Fruit fly (Drosophila melanogaster) whole organism, embryonic: ENCODE data around the gene dgt6.
A peak's percentile ranks its signal among the peaks of the same experiment; 100 is the strongest.

Experiments used
- ATbp ChIP-seq: fragments of 200-800 bp; sonication (Bioruptor generic); optimal IDR thresholded peaks from 2 replicates; lab custom pipeline; 2017; ENCODE audit warnings: missing biosample characterization, mild to moderate bottlenecking, missing genetic modification characterization, missing genetic modification reagents
- Ada2b ChIP-seq: fragments of 200-800 bp; sonication (Bioruptor generic); IDR thresholded peaks from 2 replicates; pipeline ENCODE4 v1.3.6; 2022; ENCODE audit warnings: missing biosample characterization, missing genetic modification characterization
- Blimp-1 ChIP-seq: fragments of 200-800 bp; sonication (Bioruptor generic); optimal IDR thresholded peaks from 3 replicates; lab custom pipeline; 2018; ENCODE audit warnings: missing biosample characterization, missing genetic modification characterization, mild to moderate bottlenecking, moderate library complexity, missing genetic modification reagents
- CG12104 ChIP-seq: fragments of 200-800 bp; sonication (Bioruptor generic); optimal IDR thresholded peaks from 3 replicates; lab custom pipeline; 2016; ENCODE audit warnings: missing biosample characterization, missing genetic modification characterization
- CG12769 ChIP-seq: fragments of 200-800 bp; sonication (Bioruptor generic); optimal IDR thresholded peaks from 2 replicates; lab custom pipeline; 2019; ENCODE audit warnings: missing biosample characterization, mild to moderate bottlenecking, missing genetic modification characterization, moderate library complexity
- CG14710 ChIP-seq: fragments of 200-800 bp; sonication (Bioruptor generic); optimal IDR thresholded peaks from 3 replicates; lab custom pipeline; 2019; ENCODE audit warnings: missing biosample characterization, mild to moderate bottlenecking, missing genetic modification characterization, moderate library complexity
- CG1603 ChIP-seq: fragments of 200-800 bp; sonication (Bioruptor generic); optimal IDR thresholded peaks from 2 replicates; lab custom pipeline; 2019; ENCODE audit warnings: missing biosample characterization, mild to moderate bottlenecking, missing genetic modification characterization, moderate library complexity
- CG17802 ChIP-seq: fragments of 200-800 bp; sonication (Bioruptor generic); optimal IDR thresholded peaks from 2 replicates; lab custom pipeline; 2018; ENCODE audit warnings: missing biosample characterization, mild to moderate bottlenecking, missing genetic modification characterization, moderate library complexity
- CG17912 ChIP-seq: fragments of 200-800 bp; sonication (Bioruptor generic); optimal IDR thresholded peaks from 2 replicates; lab custom pipeline; 2018; ENCODE audit warnings: missing biosample characterization, mild to moderate bottlenecking, missing genetic modification characterization
- CG18619 ChIP-seq: fragments of 200-800 bp; sonication (Bioruptor generic); optimal IDR thresholded peaks from 3 replicates; lab custom pipeline; 2017; ENCODE audit warnings: missing biosample characterization, mild to moderate bottlenecking, missing genetic modification characterization
- CG7987 ChIP-seq: fragments of 200-800 bp; sonication (Bioruptor generic); optimal IDR thresholded peaks from 2 replicates; lab custom pipeline; 2018; ENCODE audit warnings: missing biosample characterization, mild to moderate bottlenecking, missing genetic modification characterization, moderate library complexity
- CG8944 ChIP-seq: fragments of 200-800 bp; sonication (Bioruptor generic); optimal IDR thresholded peaks from 3 replicates; lab custom pipeline; 2016; ENCODE audit warnings: missing biosample characterization, missing genetic modification characterization
- CG9215 ChIP-seq: fragments of 200-800 bp; sonication (Bioruptor generic); IDR thresholded peaks from 2 replicates; pipeline ENCODE4 v1.3.6; 2022; ENCODE audit warnings: missing biosample characterization, missing genetic modification characterization
- CG9437 ChIP-seq: fragments of 200-800 bp; sonication (Bioruptor generic); optimal IDR thresholded peaks from 2 replicates; lab custom pipeline; 2018; ENCODE audit warnings: missing biosample characterization, mild to moderate bottlenecking, missing genetic modification characterization
- Chrac-16 ChIP-seq: fragments of 200-800 bp; sonication (Bioruptor generic); optimal IDR thresholded peaks from 3 replicates; lab custom pipeline; 2016; ENCODE audit warnings: missing biosample characterization, missing genetic modification characterization
- D ChIP-seq, 2 experiments: fragments of 200-800 bp in 1 of 2; fragments of >200 bp in 1 of 2; sonication (Bioruptor generic) in 1 of 2; optimal IDR thresholded peaks; 2 replicates in 1 of 2; 3 replicates in 1 of 2; lab custom pipeline; 2017; ENCODE audit warnings: mild to moderate bottlenecking in 1 of 2, missing biosample characterization in 1 of 2, missing genetic modification characterization in 1 of 2, missing genetic modification reagents in 1 of 2
- E2f2 ChIP-seq: fragments of 200-800 bp; sonication (Bioruptor generic); IDR thresholded peaks from 2 replicates; pipeline ENCODE4 v1.3.6; 2022; ENCODE audit warnings: missing biosample characterization, missing genetic modification characterization
- Fer3 ChIP-seq: fragments of 200-800 bp; sonication (Bioruptor generic); optimal IDR thresholded peaks from 2 replicates; lab custom pipeline; 2018; ENCODE audit warnings: missing biosample characterization, mild to moderate bottlenecking, missing genetic modification characterization, moderate library complexity
- H15 ChIP-seq: fragments of 200-800 bp; sonication (Bioruptor generic); IDR thresholded peaks from 3 replicates; pipeline ENCODE4 v1.3.6; 2022; ENCODE audit warnings: missing biosample characterization, missing genetic modification characterization
- Hand ChIP-seq: fragments of 200-800 bp; sonication (Bioruptor generic); optimal IDR thresholded peaks from 2 replicates; lab custom pipeline; 2017; ENCODE audit warnings: mild to moderate bottlenecking, missing biosample characterization, missing genetic modification reagents, missing genetic modification characterization
- Hmr ChIP-seq: fragments of 200-800 bp; sonication (Bioruptor generic); optimal IDR thresholded peaks from 3 replicates; lab custom pipeline; 2017; ENCODE audit warnings: mild to moderate bottlenecking, missing biosample characterization, missing genetic modification reagents, missing genetic modification characterization
- Hmx ChIP-seq: fragments of 200-800 bp; sonication (Bioruptor generic); optimal IDR thresholded peaks from 2 replicates; lab custom pipeline; 2016; ENCODE audit warnings: missing biosample characterization, missing genetic modification characterization
- Hr51 ChIP-seq, 2 experiments: fragments of 200-800 bp; sonication (Bioruptor generic); optimal IDR thresholded peaks; 2 replicates in 1 of 2; 3 replicates in 1 of 2; lab custom pipeline; 2016 to 2018; ENCODE audit warnings: missing biosample characterization in 2 of 2, missing genetic modification characterization in 2 of 2, mild to moderate bottlenecking in 1 of 2, moderate library complexity in 1 of 2
- Lhr ChIP-seq: fragments of 200-800 bp; sonication (Bioruptor generic); optimal IDR thresholded peaks from 3 replicates; lab custom pipeline; 2017; ENCODE audit warnings: mild to moderate bottlenecking, missing biosample characterization, missing genetic modification reagents, missing genetic modification characterization
- MTF-1 ChIP-seq: fragments of 200-800 bp; sonication (Bioruptor generic); optimal IDR thresholded peaks from 2 replicates; lab custom pipeline; 2018; ENCODE audit warnings: missing biosample characterization, mild to moderate bottlenecking, missing genetic modification characterization, borderline replicate concordance
- NC2β ChIP-seq: fragments of 200-800 bp; sonication (Bioruptor generic); optimal IDR thresholded peaks from 2 replicates; lab custom pipeline; 2016; ENCODE audit warnings: missing biosample characterization, missing genetic modification characterization
- Scr ChIP-seq: fragments of 200-800 bp; sonication (Bioruptor generic); IDR thresholded peaks from 2 replicates; pipeline ENCODE4 v1.3.6; 2022; ENCODE audit warnings: missing biosample characterization, missing genetic modification characterization; ENCODE audit not compliant: partially characterized antibody
- Sox102F ChIP-seq: fragments of 200-800 bp; sonication (Bioruptor generic); optimal IDR thresholded peaks from 2 replicates; lab custom pipeline; 2018; ENCODE audit warnings: missing biosample characterization, mild to moderate bottlenecking, missing genetic modification characterization, moderate library complexity
- Usf ChIP-seq: fragments of 200-800 bp; sonication (Bioruptor generic); optimal IDR thresholded peaks from 2 replicates; lab custom pipeline; 2017; ENCODE audit warnings: missing genotype, missing biosample characterization, missing genetic modification characterization
- amos ChIP-seq: fragments of 200-800 bp; sonication (Bioruptor generic); IDR thresholded peaks from 2 replicates; pipeline ENCODE4 v1.3.6; 2022; ENCODE audit warnings: missing biosample characterization, missing genetic modification characterization; ENCODE audit not compliant: partially characterized antibody
- bsh ChIP-seq, 2 experiments: fragments of 200-800 bp; sonication (Bioruptor generic); optimal IDR thresholded peaks; 2 replicates each; lab custom pipeline; 2017 to 2018; ENCODE audit warnings: mild to moderate bottlenecking in 2 of 2, missing biosample characterization in 2 of 2, missing genetic modification characterization in 2 of 2, moderate library complexity in 1 of 2
- cg ChIP-seq: fragments of 200-800 bp; sonication (Bioruptor generic); optimal IDR thresholded peaks from 3 replicates; lab custom pipeline; 2019; ENCODE audit warnings: missing biosample characterization, mild to moderate bottlenecking, missing genetic modification characterization, moderate library complexity
- corto ChIP-seq: fragments of 200-800 bp; sonication (Bioruptor generic); optimal IDR thresholded peaks from 2 replicates; lab custom pipeline; 2016; ENCODE audit warnings: missing biosample characterization, mild to moderate bottlenecking, missing genetic modification characterization, moderate library complexity
- dimm ChIP-seq: fragments of 200-800 bp; sonication (Bioruptor generic); IDR thresholded peaks from 2 replicates; pipeline ENCODE4 v1.3.6; 2022; ENCODE audit warnings: missing biosample characterization, missing genetic modification characterization
- eve ChIP-seq, 2 experiments: fragments of >200 bp; optimal IDR thresholded peaks; 2 replicates each; lab custom pipeline; 2017; ENCODE audit warnings: missing biosample characterization in 2 of 2, missing genetic modification characterization in 2 of 2
- fd64A ChIP-seq: fragments of 200-800 bp; sonication (Bioruptor generic); optimal IDR thresholded peaks from 3 replicates; lab custom pipeline; 2018; ENCODE audit warnings: missing biosample characterization, mild to moderate bottlenecking, missing genetic modification characterization
- hbn ChIP-seq: fragments of 200-800 bp; sonication (Bioruptor generic); IDR thresholded peaks from 2 replicates; pipeline ENCODE4 v1.3.6; 2022; ENCODE audit warnings: missing biosample characterization, missing genetic modification characterization; ENCODE audit not compliant: partially characterized antibody
- klu ChIP-seq: fragments of 200-800 bp; sonication (Bioruptor generic); IDR thresholded peaks from 2 replicates; pipeline ENCODE4 v1.3.6; 2022; ENCODE audit warnings: missing biosample characterization, missing genetic modification characterization
- luna ChIP-seq: fragments of 200-800 bp; sonication (Bioruptor generic); optimal IDR thresholded peaks from 2 replicates; lab custom pipeline; 2016; ENCODE audit warnings: missing biosample characterization, missing genetic modification characterization
- maf-S ChIP-seq: fragments of 200-800 bp; sonication (Bioruptor generic); optimal IDR thresholded peaks from 2 replicates; lab custom pipeline; 2016; ENCODE audit warnings: missing biosample characterization, missing genetic modification characterization
- mld ChIP-seq: fragments of 200-800 bp; sonication (Bioruptor generic); IDR thresholded peaks from 3 replicates; pipeline ENCODE4 v1.3.6; 2022; ENCODE audit warnings: missing biosample characterization, missing genetic modification characterization; ENCODE audit not compliant: partially characterized antibody
- nau ChIP-seq: fragments of 200-800 bp; sonication (Bioruptor generic); optimal IDR thresholded peaks from 3 replicates; lab custom pipeline; 2017; ENCODE audit warnings: missing biosample characterization, mild to moderate bottlenecking, missing genetic modification characterization, missing genetic modification reagents
- repo ChIP-seq: fragments of 200-800 bp; sonication (Bioruptor generic); optimal IDR thresholded peaks from 2 replicates; lab custom pipeline; 2016; ENCODE audit warnings: missing biosample characterization, missing genetic modification characterization
- sens ChIP-seq: fragments of 200-800 bp; sonication (Bioruptor generic); peaks from one replicate; lab custom pipeline; 2016; ENCODE audit warnings: missing biosample characterization, missing genetic modification characterization
- tgo ChIP-seq: fragments of 200-800 bp; sonication (Bioruptor generic); IDR thresholded peaks from 3 replicates; pipeline ENCODE4 v1.3.6; 2022; ENCODE audit warnings: missing biosample characterization, missing genetic modification characterization
- tx ChIP-seq: fragments of 200-800 bp; sonication (Bioruptor generic); optimal IDR thresholded peaks from 2 replicates; lab custom pipeline; 2016; ENCODE audit warnings: missing biosample characterization, missing genetic modification characterization
- vnd ChIP-seq: fragments of 200-800 bp; sonication (Bioruptor generic); IDR thresholded peaks from 3 replicates; pipeline ENCODE4 v1.3.6; 2022; ENCODE audit warnings: missing biosample characterization, missing genetic modification characterization; ENCODE audit not compliant: partially characterized antibody
- wdn ChIP-seq: fragments of 200-800 bp; sonication (Bioruptor generic); IDR thresholded peaks from 2 replicates; pipeline ENCODE4 v1.3.6; 2022; ENCODE audit warnings: missing biosample characterization, missing genetic modification characterization
- yki ChIP-seq: fragments of >200 bp; optimal IDR thresholded peaks from 3 replicates; lab custom pipeline; 2018

Gene dgt6

DNA sequence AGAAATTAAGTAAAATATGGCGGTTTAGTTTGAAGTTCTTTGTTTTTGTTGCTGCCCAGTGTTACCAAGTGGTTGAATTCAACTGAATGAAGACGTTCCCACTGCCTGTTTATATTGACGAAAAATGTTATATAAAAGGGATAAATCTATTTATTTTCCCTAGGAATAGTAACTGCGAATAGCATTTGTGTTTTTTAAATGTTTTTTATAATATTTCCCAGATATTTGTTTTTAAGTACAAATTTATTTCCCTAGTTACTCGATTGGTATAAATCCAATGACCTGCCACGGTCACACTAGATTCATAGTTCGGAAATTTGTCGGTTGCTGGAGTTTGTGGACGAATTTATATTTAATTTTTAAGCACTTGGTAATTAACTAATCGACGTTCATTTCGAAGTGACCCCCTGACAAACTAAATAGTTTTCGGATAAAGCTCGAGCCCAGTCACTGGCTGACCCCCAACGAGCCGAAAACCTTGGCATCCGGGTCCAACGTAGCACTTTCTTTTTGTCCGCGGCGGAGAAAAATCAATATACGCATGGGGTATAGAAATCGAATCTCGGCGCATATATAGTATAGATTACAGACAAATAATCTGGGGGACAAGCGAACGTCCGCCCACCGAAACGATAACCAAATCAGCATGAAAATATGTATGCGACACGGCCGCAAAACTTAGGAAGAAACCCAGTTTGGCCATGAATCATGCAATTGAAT lies at the start of gene dgt6, which contains the start of gene Vha100-1:
Gene dgt6, minus strand, starts transcription at position 71 of the 720 bp plus-strand sequence.
Gene Vha100-1, plus strand, starts transcription at position 292 of the 720 bp plus-strand sequence.
- TF ChIP-seq tx (GFP tag; lab: Kevin White, UChicago) = no peak
- TF ChIP-seq Hand (GFP tag; lab: Kevin White, UChicago) = no peak
- TF ChIP-seq fd64A (GFP tag; lab: Kevin White, UChicago) = no peak
- peak; percentile 38 for TF ChIP-seq Lhr (GFP tag; lab: Kevin White, UChicago)
- TF ChIP-seq D (optimal IDR thresholded peaks at IDR 0.05; lab: Kevin White, UChicago) = no peak
- TF ChIP-seq D (GFP tag; optimal IDR thresholded peaks at IDR 0.05; lab: Kevin White, UChicago) = no peak
- no peak for TF ChIP-seq CG1603
- TF ChIP-seq sens (GFP tag; lab: Kevin White, UChicago) = peak; percentile 74
- TF ChIP-seq Ada2b (GFP tag; lab: Robert Waterston, UW) = no peak
- TF ChIP-seq ATbp = no peak
- TF ChIP-seq CG7987 (GFP tag; lab: Kevin White, UChicago) = no peak
- TF ChIP-seq hbn (GFP tag; lab: Robert Waterston, UW) = no peak
- TF ChIP-seq bsh (GFP tag; optimal IDR thresholded peaks at IDR 0.05; lab: Kevin White, UChicago) = no peak
- TF ChIP-seq corto (GFP tag; lab: Kevin White, UChicago) = no peak
- TF ChIP-seq CG9215 (GFP tag; lab: Robert Waterston, UW) = no peak
- no peak for TF ChIP-seq Hmr (GFP tag; lab: Kevin White, UChicago)
- TF ChIP-seq eve (GFP tag; optimal IDR thresholded peaks at IDR 0.05; lab: Kevin White, UChicago) = no peak
- TF ChIP-seq CG12769 (tag; lab: Kevin White, UChicago) = no peak
- TF ChIP-seq CG17912 (GFP tag; lab: Kevin White, UChicago) = no peak
- TF ChIP-seq CG8944 (GFP tag; lab: Kevin White, UChicago) = peak; percentile 4
- peak; percentile 51 for TF ChIP-seq CG17802 (tag; lab: Kevin White, UChicago)
- TF ChIP-seq cg (GFP tag; lab: Kevin White, UChicago) = no peak
- no peak for TF ChIP-seq maf-S (GFP tag; lab: Kevin White, UChicago)
- no peak for TF ChIP-seq nau (GFP tag; lab: Kevin White, UChicago)
- TF ChIP-seq CG18619 (GFP tag; lab: Kevin White, UChicago) = no peak
- no peak for TF ChIP-seq H15 (GFP tag; lab: Robert Waterston, UW)
- TF ChIP-seq CG12104 = no peak
- TF ChIP-seq CG9437 (GFP tag; lab: Kevin White, UChicago) = no peak
- TF ChIP-seq Usf (GFP tag; lab: Kevin White, UChicago) = no peak
- no peak for TF ChIP-seq Blimp-1 (GFP tag; lab: Kevin White, UChicago)
- no peak for TF ChIP-seq Sox102F (GFP tag; lab: Kevin White, UChicago)
- TF ChIP-seq tgo = no peak
- TF ChIP-seq wdn = no peak
- TF ChIP-seq Hr51 (GFP tag; optimal IDR thresholded peaks at IDR 0.05; lab: Kevin White, UChicago) = no peak
- TF ChIP-seq E2f2 (GFP tag; lab: Robert Waterston, UW) = peak; percentile 85
- TF ChIP-seq Hmx (GFP tag; lab: Kevin White, UChicago) = no peak
- TF ChIP-seq Fer3 (tag; lab: Kevin White, UChicago) = peak; percentile 6
- no peak for TF ChIP-seq dimm (GFP tag; lab: Robert Waterston, UW)
- peak; percentile 88 for TF ChIP-seq CG14710 (tag; lab: Kevin White, UChicago)
- no peak for TF ChIP-seq Chrac-16
- no peak for TF ChIP-seq repo
- no peak for TF ChIP-seq klu (GFP tag; lab: Robert Waterston, UW)
- TF ChIP-seq vnd (GFP tag; lab: Robert Waterston, UW) = no peak
- no peak for TF ChIP-seq MTF-1 (GFP tag; lab: Kevin White, UChicago)
- TF ChIP-seq luna (GFP tag; lab: Kevin White, UChicago) = no peak
- TF ChIP-seq NC2β (GFP tag; lab: Kevin White, UChicago) = no peak
- TF ChIP-seq mld (GFP tag; lab: Robert Waterston, UW) = no peak
- peak; percentile 27; the same call in 1 of the 2 replicates for TF ChIP-seq Scr (GFP tag; lab: Robert Waterston, UW)
- TF ChIP-seq yki (lab: Kevin White, UChicago) = no peak
- no peak for TF ChIP-seq amos (GFP tag; lab: Robert Waterston, UW)
